Worm (Caenorhabditis elegans): ENCODE measurements around the gene fbxc-50.
"Not testable (repeated sequence)": the region's sequence is repeated elsewhere in the genome, so short reads cannot be mapped to it uniquely, and the experiment has no call there.

Gene fbxc-50

ce11 chrII:3221730-3222129 is 26.2 kb downstream of the fbxc-50 start, which contains the start of gene ZC239.14:
Gene ZC239.14, minus strand, starts transcription at chrII:3222034.
- TF ChIP-seq nhr-43 (tag; optimal IDR thresholded peaks at IDR 0.05; ENCODE audit: poor library complexity, severe bottlenecking) (no peak), fkh-2 (tag; optimal IDR thresholded peaks at IDR 0.05) (no peak), ztf-11 (tag; optimal IDR thresholded peaks at IDR 0.05) (no peak), nhr-67 (tag; optimal IDR thresholded peaks at IDR 0.05) (no peak), ama-1 (optimal IDR thresholded peaks at IDR 0.05) (no peak), ztf-4 (tag; optimal IDR thresholded peaks at IDR 0.05) (no peak)

ce11 chrII:3220723-3221122 is 27.2 kb downstream of the fbxc-50 start, which contains the start of gene ZC239.22:
Gene ZC239.22, minus strand, starts transcription at chrII:3220823.
- TF ChIP-seq mdl-1 (tag; optimal IDR thresholded peaks at IDR 0.05), result no peak
- TF ChIP-seq nhr-25 (tag; optimal IDR thresholded peaks at IDR 0.05), result no peak
- peak; percentile 15 for TF ChIP-seq elt-2 (tag; optimal IDR thresholded peaks at IDR 0.05)
- no peak for TF ChIP-seq egl-27 (tag; optimal IDR thresholded peaks at IDR 0.05)
- TF ChIP-seq ztf-4 (tag; optimal IDR thresholded peaks at IDR 0.05), result no peak

- not testable (repeated sequence) for TF ChIP-seq ceh-9, snpc-4, tbx-2 (tag; optimal IDR thresholded peaks at IDR 0.05)
These were observed 32.2 kb downstream of the fbxc-50 start, which contains the start of gene ZC239.3 for ce11 chrII:3215762-3216161. Gene ZC239.3, plus strand, starts transcription at chrII:3216062.

- no peak for TF ChIP-seq fkh-10 (GFP tag; optimal IDR thresholded peaks at IDR 0.05)
These were observed 34.0 kb downstream of the fbxc-50 start, which contains the start of gene ZC239.4 for ce11 chrII:3213898-3214297. Gene ZC239.4, plus strand, starts transcription at chrII:3214198.

- no peak for TF ChIP-seq nhr-76 (tag; optimal IDR thresholded peaks at IDR 0.05)
These were observed 37.6 kb downstream of the fbxc-50 start, which contains the start of gene ZC239.5 for ce11 chrII:3210365-3210764. Gene ZC239.5, plus strand, starts transcription at chrII:3210665.

ce11 chrII:3209251-3209650 is 38.7 kb downstream of the fbxc-50 start, which contains the start of gene ZC239.6:
Gene ZC239.6, plus strand, starts transcription at chrII:3209631.
- TF ChIP-seq snpc-4 (tag; optimal IDR thresholded peaks at IDR 0.05) (peak; percentile 33), nhr-23 (tag; optimal IDR thresholded peaks at IDR 0.05) (peak; percentile 3), ama-1 (optimal IDR thresholded peaks at IDR 0.05) (no peak), pha-4 (tag; optimal IDR thresholded peaks at IDR 0.05) (peak; percentile 66), hmg-11 (tag; optimal IDR thresholded peaks at IDR 0.05) (peak; percentile 30), nfya-1 (tag; optimal IDR thresholded peaks at IDR 0.05; ENCODE audit: insufficient read depth) (peak; percentile 55), mdl-1 (tag; optimal IDR thresholded peaks at IDR 0.05) (no peak)

ce11 chrII:3208679-3209078 is 39.2 kb downstream of the fbxc-50 start, which contains the start of gene sdz-35:
Gene sdz-35, minus strand, starts transcription at chrII:3208779.
- TF ChIP-seq nhr-43 (tag; optimal IDR thresholded peaks at IDR 0.05; ENCODE audit: poor library complexity, severe bottlenecking) (no peak), pha-4 (tag; optimal IDR thresholded peaks at IDR 0.05) (no peak), nfya-1 (tag; optimal IDR thresholded peaks at IDR 0.05; ENCODE audit: insufficient read depth) (no peak), hmg-11 (tag; optimal IDR thresholded peaks at IDR 0.05) (no peak), eor-1 (tag; optimal IDR thresholded peaks at IDR 0.05) (no peak), sea-2 (GFP tag; optimal IDR thresholded peaks at IDR 0.05) (no peak), elt-3 (tag; optimal IDR thresholded peaks at IDR 0.05) (no peak), nhr-237 (tag; optimal IDR thresholded peaks at IDR 0.05) (no peak)

- TF ChIP-seq daf-12 (tag; optimal IDR thresholded peaks at IDR 0.05) (no peak), nhr-11 (tag; optimal IDR thresholded peaks at IDR 0.05) (no peak), nhr-12 (tag; optimal IDR thresholded peaks at IDR 0.05) (no peak), pha-4 (tag; optimal IDR thresholded peaks at IDR 0.05) (no peak)
These were observed 41.4 kb downstream of the fbxc-50 start, which contains the start of the genes ZC239.20 and ZC239.21 for ce11 chrII:3206423-3206989. Gene ZC239.20, minus strand, starts transcription at chrII:3206523. Gene ZC239.21, plus strand, starts transcription at chrII:3206939.
